Worm (Caenorhabditis elegans) whole organism, late embryonic: Measurements from ENCODE around the gene R04A9.7.
A peak's percentile ranks its signal among the peaks of the same experiment; 100 is the strongest.

Experiments
- C08G9.2 ChIP-seq: sonication (generic microtip); optimal IDR thresholded peaks from 2 replicates; lab custom pipeline; 2016; ENCODE audit warnings: mild to moderate bottlenecking, missing genetic modification characterization, moderate library complexity, missing compliant biosample characterization
- C38D4.7 ChIP-seq: fragments of 200-800 bp; sonication (Bioruptor generic); optimal IDR thresholded peaks from 2 replicates; lab custom pipeline; 2018; ENCODE audit warnings: mild to moderate bottlenecking, missing genetic modification characterization, moderate library complexity, missing compliant biosample characterization
- K02D7.2 ChIP-seq: sonication (generic microtip); optimal IDR thresholded peaks from 2 replicates; lab custom pipeline; 2017; ENCODE audit warnings: mild to moderate bottlenecking, missing genetic modification characterization, missing compliant biosample characterization
- K09A11.1 ChIP-seq: sonication (generic microtip); optimal IDR thresholded peaks from 2 replicates; lab custom pipeline; 2017; ENCODE audit warnings: antibody characterized with exemption, mild to moderate bottlenecking, missing genetic modification characterization, missing compliant biosample characterization; ENCODE audit not compliant: insufficient read depth
- Y22D7AL.16 ChIP-seq: sonication (generic microtip); optimal IDR thresholded peaks from 2 replicates; lab custom pipeline; 2016; ENCODE audit warnings: missing genetic modification characterization, missing compliant biosample characterization
- ceh-14 ChIP-seq: sonication (generic microtip); optimal IDR thresholded peaks from 2 replicates; lab custom pipeline; 2016; ENCODE audit warnings: missing genotype, missing genetic modification characterization, missing compliant biosample characterization
- ceh-18 ChIP-seq: sonication (generic microtip); optimal IDR thresholded peaks from 2 replicates; lab custom pipeline; 2016; ENCODE audit warnings: missing genetic modification characterization, missing compliant biosample characterization
- ceh-24 ChIP-seq: sonication (generic microtip); optimal IDR thresholded peaks from 2 replicates; lab custom pipeline; 2016; ENCODE audit warnings: mild to moderate bottlenecking, missing genetic modification characterization, missing compliant biosample characterization
- ceh-30 ChIP-seq: fragments of 150-350 bp; optimal IDR thresholded peaks from 2 replicates; lab custom pipeline; 2014; ENCODE audit warnings: missing biosample characterization, missing genetic modification characterization
- ceh-45 ChIP-seq: fragments of 200-800 bp; sonication (Bioruptor generic); IDR thresholded peaks from 2 replicates; pipeline ENCODE4 v1.3.6; 2022; ENCODE audit warnings: missing genetic modification reagents, missing genetic modification characterization, missing compliant biosample characterization
- ceh-48 ChIP-seq: sonication (generic microtip); optimal IDR thresholded peaks from 2 replicates; lab custom pipeline; 2016; ENCODE audit warnings: missing genetic modification characterization, inconsistent platforms, missing compliant biosample characterization
- ceh-6 ChIP-seq: fragments of 200-800 bp; sonication (Bioruptor generic); optimal IDR thresholded peaks from 2 replicates; lab custom pipeline; 2018; ENCODE audit warnings: mild to moderate bottlenecking, missing genetic modification characterization, missing compliant biosample characterization
- che-1 ChIP-seq: sonication (generic microtip); optimal IDR thresholded peaks from 2 replicates; lab custom pipeline; 2016; ENCODE audit warnings: mild to moderate bottlenecking, missing genetic modification characterization, missing compliant biosample characterization
- dve-1 ChIP-seq: sonication (generic microtip); optimal IDR thresholded peaks from 2 replicates; lab custom pipeline; 2017; ENCODE audit warnings: antibody characterized with exemption, mild to moderate bottlenecking, missing genetic modification characterization, missing compliant biosample characterization
- elt-4 ChIP-seq: sonication (generic microtip); optimal IDR thresholded peaks from 2 replicates; lab custom pipeline; 2016; ENCODE audit warnings: missing genetic modification characterization, missing compliant biosample characterization
- ets-4 ChIP-seq: sonication (generic microtip); optimal IDR thresholded peaks from 2 replicates; lab custom pipeline; 2016; ENCODE audit warnings: missing genetic modification characterization, missing compliant biosample characterization
- fkh-10 ChIP-seq: fragments of 150-350 bp; optimal IDR thresholded peaks from 2 replicates; lab custom pipeline; 2014; ENCODE audit warnings: missing biosample characterization, missing genetic modification reagents, missing genetic modification characterization
- fkh-6 ChIP-seq: sonication (generic microtip); optimal IDR thresholded peaks from 2 replicates; lab custom pipeline; 2016; ENCODE audit warnings: missing genetic modification characterization, missing compliant biosample characterization
- hlh-13 ChIP-seq: fragments of 200-800 bp; sonication (Bioruptor generic); optimal IDR thresholded peaks from 2 replicates; lab custom pipeline; 2018; ENCODE audit warnings: mild to moderate bottlenecking, missing genetic modification characterization, missing compliant biosample characterization
- hlh-15 ChIP-seq: sonication (generic microtip); optimal IDR thresholded peaks from 2 replicates; lab custom pipeline; 2016; ENCODE audit warnings: missing genetic modification characterization, missing compliant biosample characterization
- hlh-8 ChIP-seq: sonication (generic microtip); optimal IDR thresholded peaks from 2 replicates; lab custom pipeline; 2016; ENCODE audit warnings: missing genotype, missing genetic modification characterization, missing compliant biosample characterization
- lin-11 ChIP-seq: fragments of 200-800 bp; sonication (Bioruptor generic); optimal IDR thresholded peaks from 2 replicates; lab custom pipeline; 2018; ENCODE audit warnings: mild to moderate bottlenecking, missing genetic modification characterization, missing compliant biosample characterization
- madf-2 ChIP-seq: sonication (generic microtip); optimal IDR thresholded peaks from 2 replicates; lab custom pipeline; 2017; ENCODE audit warnings: missing genetic modification characterization, missing compliant biosample characterization
- mec-3 ChIP-seq: sonication (generic microtip); optimal IDR thresholded peaks from 2 replicates; lab custom pipeline; 2016; ENCODE audit warnings: borderline replicate concordance, missing genetic modification characterization, missing compliant biosample characterization
- nfya-1 ChIP-seq: sonication (generic microtip); optimal IDR thresholded peaks from 2 replicates; lab custom pipeline; 2017; ENCODE audit warnings: missing genetic modification characterization, mild to moderate bottlenecking, missing compliant biosample characterization, antibody characterized with exemption, moderate library complexity
- nhr-232 ChIP-seq: sonication (generic microtip); optimal IDR thresholded peaks from 2 replicates; lab custom pipeline; 2016; ENCODE audit warnings: missing genetic modification characterization, missing compliant biosample characterization
- npax-4 ChIP-seq: sonication (generic microtip); optimal IDR thresholded peaks from 2 replicates; lab custom pipeline; 2016; ENCODE audit warnings: missing genetic modification characterization, missing compliant biosample characterization
- odd-2 ChIP-seq: sonication (generic microtip); optimal IDR thresholded peaks from 2 replicates; lab custom pipeline; 2017; ENCODE audit warnings: antibody characterized with exemption, mild to moderate bottlenecking, missing genetic modification characterization, missing compliant biosample characterization
- pax-1 ChIP-seq: fragments of 150-350 bp; optimal IDR thresholded peaks from 2 replicates; lab custom pipeline; 2014; ENCODE audit warnings: missing biosample characterization, missing genetic modification characterization
- pha-2 ChIP-seq: sonication (generic microtip); optimal IDR thresholded peaks from 2 replicates; lab custom pipeline; 2017; ENCODE audit warnings: mild to moderate bottlenecking, missing genetic modification characterization, missing compliant biosample characterization
- pha-4 ChIP-seq: fragments of 150-350 bp; optimal IDR thresholded peaks from 2 replicates; lab custom pipeline; 2018; ENCODE audit warnings: missing biosample characterization, missing genetic modification reagents, missing genetic modification characterization
- pqm-1 ChIP-seq: sonication (generic microtip); optimal IDR thresholded peaks from 2 replicates; lab custom pipeline; 2016; ENCODE audit warnings: missing genetic modification characterization, missing compliant biosample characterization
- ref-2 ChIP-seq: sonication (generic microtip); optimal IDR thresholded peaks from 2 replicates; lab custom pipeline; 2016; ENCODE audit warnings: missing genetic modification characterization, missing compliant biosample characterization
- rnt-1 ChIP-seq: sonication (generic microtip); optimal IDR thresholded peaks from 2 replicates; lab custom pipeline; 2016; ENCODE audit warnings: missing genetic modification characterization, missing compliant biosample characterization
- syd-9 ChIP-seq: sonication (generic microtip); optimal IDR thresholded peaks from 2 replicates; lab custom pipeline; 2016; ENCODE audit warnings: mild to moderate bottlenecking, missing genetic modification characterization, moderate library complexity, missing compliant biosample characterization
- unc-3 ChIP-seq, 2 experiments: fragments of 200-800 bp in 1 of 2; sonication (Bioruptor generic) in 1 of 2; sonication (generic microtip) in 1 of 2; conservative IDR thresholded peaks in 1 of 2; optimal IDR thresholded peaks in 1 of 2; 2 replicates each; pipeline versions ENCODE4 v1.3.6 to Lab custom; 2016 to 2022; ENCODE audit warnings: missing compliant biosample characterization in 2 of 2, missing genetic modification characterization in 2 of 2, missing genetic modification reagents in 1 of 2
- unc-55 ChIP-seq: sonication (generic microtip); optimal IDR thresholded peaks from 2 replicates; lab custom pipeline; 2017; ENCODE audit warnings: missing biosample characterization, missing genetic modification reagents, missing genetic modification characterization
- unc-86 ChIP-seq: sonication (generic microtip); optimal IDR thresholded peaks from 2 replicates; lab custom pipeline; 2016; ENCODE audit warnings: missing genetic modification characterization, missing compliant biosample characterization
- zip-5 ChIP-seq: sonication (generic microtip); optimal IDR thresholded peaks from 2 replicates; lab custom pipeline; 2016; ENCODE audit warnings: missing genetic modification characterization, missing compliant biosample characterization

R04A9.7 gene

DNA sequence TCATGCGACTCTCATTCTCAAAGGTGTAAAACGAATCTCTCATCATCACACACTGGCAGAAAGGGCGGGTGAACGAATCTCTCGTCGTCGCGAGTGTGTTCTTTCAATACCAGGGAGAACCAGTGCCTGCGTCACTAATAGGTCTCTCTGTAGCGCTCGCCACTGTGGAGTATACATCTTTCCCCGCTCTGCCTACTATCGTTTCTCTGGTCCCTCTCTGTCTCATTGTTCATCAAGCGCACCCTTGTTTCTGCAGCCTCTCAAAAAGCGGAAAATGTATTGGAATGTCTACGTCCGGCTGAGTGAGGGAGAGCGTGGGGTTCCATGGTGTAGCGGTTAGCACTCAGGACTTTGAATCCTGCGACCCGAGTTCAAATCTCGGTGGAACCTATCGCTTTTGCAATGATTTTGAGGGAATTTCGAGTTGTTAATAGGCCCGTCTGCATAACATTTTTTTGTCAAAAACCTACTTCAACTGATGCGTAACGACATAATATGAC, 15.4 kb upstream of the R04A9.7 start (continued):
- TF ChIP-seq hlh-15 (tag; lab: Kevin White, UChicago) = peak; percentile 60
- peak; percentile 74 for TF ChIP-seq ceh-24 (tag; lab: Kevin White, UChicago)
- peak; percentile 83 for TF ChIP-seq che-1 (tag; lab: Kevin White, UChicago)
- TF ChIP-seq pha-2 (tag; lab: Kevin White, UChicago) = peak; percentile 89
- peak; percentile 84 for TF ChIP-seq nfya-1 (tag; lab: Kevin White, UChicago)
- peak; percentile 88 for TF ChIP-seq fkh-6 (tag; lab: Kevin White, UChicago)
- TF ChIP-seq ref-2 = peak; percentile 85
- peak; percentile 1 for TF ChIP-seq unc-55 (GFP tag; lab: Kevin White, UChicago)
- TF ChIP-seq ets-4 (tag; lab: Kevin White, UChicago) = peak; percentile 57
- TF ChIP-seq odd-2 (tag; lab: Kevin White, UChicago) = peak; percentile 48
- TF ChIP-seq C08G9.2 (tag; lab: Kevin White, UChicago) = peak; percentile 85
- no peak for TF ChIP-seq pha-4 (tag; lab: Kevin White, UChicago)
- peak; percentile 45 for TF ChIP-seq hlh-13 (GFP tag; lab: Kevin White, UChicago)
- TF ChIP-seq ceh-6 (GFP tag; lab: Kevin White, UChicago) = peak; percentile 89
- peak; percentile 73 for TF ChIP-seq dve-1 (tag; lab: Kevin White, UChicago)
- TF ChIP-seq unc-3 (GFP tag; conservative IDR thresholded peaks at IDR 0.05; lab: Robert Waterston, UW) = peak; percentile 86
- peak; percentile 75 for TF ChIP-seq unc-3 (tag; optimal IDR thresholded peaks at IDR 0.05; lab: Kevin White, UChicago)
- TF ChIP-seq pqm-1 = peak; percentile 35
- TF ChIP-seq C38D4.7 (GFP tag; lab: Kevin White, UChicago) = peak; percentile 84
- TF ChIP-seq K09A11.1 (tag; lab: Kevin White, UChicago) = peak; percentile 81
- peak; percentile 65 for TF ChIP-seq fkh-10
- peak; percentile 64 for TF ChIP-seq ceh-45
- no peak for TF ChIP-seq pax-1
- TF ChIP-seq Y22D7AL.16 (tag; lab: Kevin White, UChicago) = peak; percentile 75
- TF ChIP-seq ceh-14 (tag; lab: Kevin White, UChicago) = peak; percentile 85
- peak; percentile 92 for TF ChIP-seq madf-2
- TF ChIP-seq hlh-8 (tag; lab: Kevin White, UChicago) = peak; percentile 79
- TF ChIP-seq ceh-48 (tag; lab: Kevin White, UChicago) = peak; percentile 65
- peak; percentile 72 for TF ChIP-seq npax-4
- no peak for TF ChIP-seq elt-4 (tag; lab: Kevin White, UChicago)
- peak; percentile 83 for TF ChIP-seq nhr-232 (tag; lab: Kevin White, UChicago)
- peak; percentile 90 for TF ChIP-seq syd-9
- TF ChIP-seq K02D7.2 (tag; lab: Kevin White, UChicago) = peak; percentile 59
- TF ChIP-seq unc-86 (tag; lab: Kevin White, UChicago) = peak; percentile 87
- peak; percentile 91 for TF ChIP-seq rnt-1 (tag; lab: Kevin White, UChicago)
- peak; percentile 55 for TF ChIP-seq zip-5 (tag; lab: Kevin White, UChicago)
- peak; percentile 18 for TF ChIP-seq mec-3 (tag; lab: Kevin White, UChicago)
- TF ChIP-seq ceh-30 (tag; lab: Kevin White, UChicago) = peak; percentile 44
- peak; percentile 84 for TF ChIP-seq lin-11 (tag; lab: Kevin White, UChicago)

DNA sequence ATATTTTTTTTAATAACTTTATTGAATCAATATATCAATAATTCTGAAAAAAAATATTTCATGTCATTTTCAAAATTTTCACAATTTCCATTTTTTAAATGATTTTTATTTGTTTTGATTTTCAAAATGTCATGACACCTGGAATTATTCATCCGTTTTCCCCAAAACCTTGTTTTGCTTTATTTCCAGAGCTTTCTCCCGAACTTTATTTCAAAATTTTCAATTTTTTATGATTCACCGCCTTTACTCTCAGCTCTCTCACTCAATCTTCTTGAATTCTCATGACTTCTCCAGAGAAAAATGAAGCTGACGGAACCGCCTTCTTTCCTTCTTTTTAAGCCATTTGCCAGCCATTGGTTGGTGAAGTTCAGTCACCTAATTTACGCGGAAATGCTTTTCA, 9.9 kb upstream of the R04A9.7 start, which contains the start of gene R04A9.1:
TSS of gene R04A9.1 (plus strand) at position 301 of the 400 bp plus-strand sequence.
- no peak for TF ChIP-seq syd-9
- TF ChIP-seq unc-55 (GFP tag; lab: Kevin White, UChicago) = no peak
- no peak for TF ChIP-seq ceh-18 (tag; lab: Kevin White, UChicago)
- no peak for TF ChIP-seq zip-5 (tag; lab: Kevin White, UChicago)
- TF ChIP-seq che-1 (tag; lab: Kevin White, UChicago) = no peak
